Worm (Caenorhabditis elegans): ENCODE results near the gene F11G11.5.

ce11 chrII:4854761-4855160 is 3.0 kb upstream of the F11G11.5 start:
- TF ChIP-seq unc-62 (GFP tag; optimal IDR thresholded peaks at IDR 0.05), result no peak
- no peak for TF ChIP-seq nhr-237 (tag; optimal IDR thresholded peaks at IDR 0.05)
- no peak for TF ChIP-seq dpl-1 (GFP tag; optimal IDR thresholded peaks at IDR 0.05)
- TF ChIP-seq tbx-2 (tag; optimal IDR thresholded peaks at IDR 0.05), result no peak
- no peak for TF ChIP-seq unc-86 (tag; optimal IDR thresholded peaks at IDR 0.05)
- no peak for TF ChIP-seq nhr-28 (tag; optimal IDR thresholded peaks at IDR 0.05)
- TF ChIP-seq fkh-8 (tag; optimal IDR thresholded peaks at IDR 0.05), result no peak
- no peak for TF ChIP-seq lsy-2 (tag; optimal IDR thresholded peaks at IDR 0.05)
- TF ChIP-seq lin-39 (tag; optimal IDR thresholded peaks at IDR 0.05), result no peak
